Fruit fly (Drosophila melanogaster) whole organism, embryonic: ENCODE measurements around the gene CG42824.
A peak's percentile ranks its signal among the peaks of the same experiment; 100 is the strongest.

Experiments used
- CG10274 ChIP-seq: fragments of 200-800 bp; sonication (Bioruptor generic); optimal IDR thresholded peaks from 3 replicates; lab custom pipeline; 2017; ENCODE audit warnings: missing biosample characterization, mild to moderate bottlenecking, missing genetic modification characterization
- CG14710 ChIP-seq: fragments of 200-800 bp; sonication (Bioruptor generic); optimal IDR thresholded peaks from 3 replicates; lab custom pipeline; 2019; ENCODE audit warnings: missing biosample characterization, mild to moderate bottlenecking, missing genetic modification characterization, moderate library complexity
- CG15073 ChIP-seq: fragments of 200-800 bp; sonication (Bioruptor generic); optimal IDR thresholded peaks from 2 replicates; lab custom pipeline; 2016; ENCODE audit warnings: missing biosample characterization, missing genetic modification characterization
- CG15601 ChIP-seq: fragments of 200-800 bp; sonication (Bioruptor generic); optimal IDR thresholded peaks from 3 replicates; lab custom pipeline; 2019; ENCODE audit warnings: missing biosample characterization, mild to moderate bottlenecking, missing genetic modification characterization, moderate library complexity
- CG16779 ChIP-seq: fragments of 200-800 bp; sonication (Bioruptor generic); IDR thresholded peaks from 2 replicates; pipeline ENCODE4 v1.3.6; 2022; ENCODE audit warnings: missing biosample characterization, missing genetic modification characterization
- CG17359 ChIP-seq: fragments of 200-800 bp; sonication (Bioruptor generic); optimal IDR thresholded peaks from 3 replicates; lab custom pipeline; 2018; ENCODE audit warnings: missing biosample characterization, mild to moderate bottlenecking, missing genetic modification characterization, moderate library complexity
- CG17568 ChIP-seq: fragments of 200-800 bp; sonication (Bioruptor generic); optimal IDR thresholded peaks from 2 replicates; lab custom pipeline; 2018; ENCODE audit warnings: missing biosample characterization, mild to moderate bottlenecking, missing genetic modification characterization, moderate library complexity
- CG18476 ChIP-seq: fragments of 200-800 bp; sonication (Bioruptor generic); optimal IDR thresholded peaks from 2 replicates; lab custom pipeline; 2016; ENCODE audit warnings: missing biosample characterization, mild to moderate bottlenecking, missing genetic modification characterization
- CG2129 ChIP-seq: fragments of 200-800 bp; sonication (Bioruptor generic); IDR thresholded peaks from 2 replicates; pipeline ENCODE4 v1.3.6; 2022; ENCODE audit warnings: missing biosample characterization, missing genetic modification characterization; ENCODE audit not compliant: partially characterized antibody
- CG2202 ChIP-seq: fragments of 200-800 bp; sonication (Bioruptor generic); optimal IDR thresholded peaks from 2 replicates; lab custom pipeline; 2018; ENCODE audit warnings: missing biosample characterization, mild to moderate bottlenecking, missing genetic modification characterization
- CG30020 ChIP-seq: fragments of 200-800 bp; optimal IDR thresholded peaks from 2 replicates; lab custom pipeline; 2019; ENCODE audit warnings: missing biosample characterization, mild to moderate bottlenecking, missing genetic modification characterization, moderate library complexity
- CG3281 ChIP-seq: fragments of 200-800 bp; sonication (Bioruptor generic); optimal IDR thresholded peaks from 3 replicates; lab custom pipeline; 2017; ENCODE audit warnings: missing biosample characterization, mild to moderate bottlenecking, missing genetic modification characterization
- CG3726 ChIP-seq: fragments of 200-800 bp; sonication (Bioruptor generic); IDR thresholded peaks from 3 replicates; pipeline ENCODE4, ENCODE4 v1.3.6; 2022; ENCODE audit warnings: missing biosample characterization, missing genetic modification characterization
- CG6254 ChIP-seq: fragments of 200-800 bp; sonication (Bioruptor generic); optimal IDR thresholded peaks from 3 replicates; lab custom pipeline; 2017; ENCODE audit warnings: mild to moderate bottlenecking, missing biosample characterization, missing genetic modification reagents, missing genetic modification characterization
- CG6272 ChIP-seq: fragments of 200-800 bp; sonication (Bioruptor generic); IDR thresholded peaks from 2 replicates; pipeline ENCODE4 v1.3.6; 2022; ENCODE audit warnings: missing biosample characterization, missing genetic modification characterization
- CG7786 ChIP-seq: fragments of 200-800 bp; sonication (Bioruptor generic); optimal IDR thresholded peaks from 2 replicates; lab custom pipeline; 2016; ENCODE audit warnings: missing biosample characterization, missing genetic modification characterization
- CG7987 ChIP-seq: fragments of 200-800 bp; sonication (Bioruptor generic); optimal IDR thresholded peaks from 2 replicates; lab custom pipeline; 2018; ENCODE audit warnings: missing biosample characterization, mild to moderate bottlenecking, missing genetic modification characterization, moderate library complexity
- CG8281 ChIP-seq: fragments of 200-800 bp; sonication (Bioruptor generic); optimal IDR thresholded peaks from 2 replicates; lab custom pipeline; 2018; ENCODE audit warnings: missing biosample characterization, mild to moderate bottlenecking, missing genetic modification characterization, moderate library complexity
- CG9932 ChIP-seq: fragments of 200-800 bp; sonication (Bioruptor generic); IDR thresholded peaks from 2 replicates; pipeline ENCODE4 v1.3.6; 2022; ENCODE audit warnings: missing biosample characterization, missing genetic modification characterization
- CkIIα-i1 ChIP-seq: fragments of 200-800 bp; sonication (Bioruptor generic); IDR thresholded peaks from 2 replicates; pipeline ENCODE4 v1.3.6; 2022; ENCODE audit warnings: missing biosample characterization, missing genetic modification characterization
- CrebB ChIP-seq: fragments of 200-800 bp; sonication (Bioruptor generic); optimal IDR thresholded peaks from 3 replicates; lab custom pipeline; 2018; ENCODE audit warnings: missing biosample characterization, mild to moderate bottlenecking, missing genetic modification characterization
- Deaf1 ChIP-seq: fragments of 200-800 bp; optimal IDR thresholded peaks from 3 replicates; lab custom pipeline; 2019; ENCODE audit warnings: missing biosample characterization, mild to moderate bottlenecking, missing genetic modification characterization, moderate library complexity
- E2f2 ChIP-seq: fragments of 200-800 bp; sonication (Bioruptor generic); IDR thresholded peaks from 2 replicates; pipeline ENCODE4 v1.3.6; 2022; ENCODE audit warnings: missing biosample characterization, missing genetic modification characterization
- Hmx ChIP-seq: fragments of 200-800 bp; sonication (Bioruptor generic); optimal IDR thresholded peaks from 2 replicates; lab custom pipeline; 2016; ENCODE audit warnings: missing biosample characterization, missing genetic modification characterization
- Mes4 ChIP-seq: fragments of 200-800 bp; sonication (Bioruptor generic); optimal IDR thresholded peaks from 2 replicates; lab custom pipeline; 2016; ENCODE audit warnings: missing biosample characterization, missing genetic modification characterization
- NC2α ChIP-seq: fragments of 200-800 bp; sonication (Bioruptor generic); optimal IDR thresholded peaks from 2 replicates; lab custom pipeline; 2016; ENCODE audit warnings: missing biosample characterization, missing genetic modification characterization
- NC2β ChIP-seq: fragments of 200-800 bp; sonication (Bioruptor generic); optimal IDR thresholded peaks from 2 replicates; lab custom pipeline; 2016; ENCODE audit warnings: missing biosample characterization, missing genetic modification characterization
- Opbp ChIP-seq: fragments of 200-800 bp; sonication (Bioruptor generic); IDR thresholded peaks from 3 replicates; pipeline ENCODE4 v1.3.6; 2022; ENCODE audit warnings: missing biosample characterization, missing genetic modification characterization; ENCODE audit not compliant: partially characterized antibody
- Stat92E ChIP-seq, 3 experiments: fragments of >200 bp in 2 of 3; fragments of 200-800 bp in 1 of 3; sonication (Bioruptor generic) in 1 of 3; optimal IDR thresholded peaks; 2 replicates each; lab custom pipeline; 2017 to 2019; ENCODE audit warnings: missing biosample characterization in 3 of 3, missing genetic modification characterization in 3 of 3, mild to moderate bottlenecking in 1 of 3, moderate library complexity in 1 of 3
- Xrp1 ChIP-seq: fragments of 200-800 bp; sonication (Bioruptor generic); IDR thresholded peaks from 2 replicates; pipeline ENCODE4 v1.3.6; 2022; ENCODE audit warnings: missing biosample characterization, missing genetic modification characterization
- bbx ChIP-seq: fragments of 200-800 bp; sonication (Bioruptor generic); IDR thresholded peaks from 2 replicates; pipeline ENCODE4 v1.3.6; 2022; ENCODE audit warnings: missing biosample characterization, missing genetic modification characterization; ENCODE audit not compliant: partially characterized antibody
- da ChIP-seq: fragments of 200-800 bp; sonication (Bioruptor generic); optimal IDR thresholded peaks from 2 replicates; lab custom pipeline; 2016; ENCODE audit warnings: missing biosample characterization, missing genetic modification characterization
- dysf ChIP-seq: fragments of 200-800 bp; sonication (Bioruptor generic); IDR thresholded peaks from 3 replicates; pipeline ENCODE4 v1.3.6; 2022; ENCODE audit warnings: missing biosample characterization, missing genetic modification characterization
- exex ChIP-seq: fragments of 200-800 bp; sonication (Bioruptor generic); optimal IDR thresholded peaks from 4 replicates; lab custom pipeline; 2018; ENCODE audit warnings: missing biosample characterization, mild to moderate bottlenecking, missing genetic modification characterization, moderate library complexity
- eyg ChIP-seq: fragments of 200-800 bp; sonication (Bioruptor generic); optimal IDR thresholded peaks from 3 replicates; lab custom pipeline; 2016; ENCODE audit warnings: missing biosample characterization, missing genetic modification characterization
- fd102C ChIP-seq: fragments of 200-800 bp; sonication (Bioruptor generic); optimal IDR thresholded peaks from 2 replicates; lab custom pipeline; 2018; ENCODE audit warnings: missing biosample characterization, mild to moderate bottlenecking, missing genetic modification characterization, moderate library complexity
- fd64A ChIP-seq: fragments of 200-800 bp; sonication (Bioruptor generic); optimal IDR thresholded peaks from 3 replicates; lab custom pipeline; 2018; ENCODE audit warnings: missing biosample characterization, mild to moderate bottlenecking, missing genetic modification characterization
- gfzf ChIP-seq: fragments of 200-800 bp; sonication (Bioruptor generic); optimal IDR thresholded peaks from 2 replicates; lab custom pipeline; 2016; ENCODE audit warnings: missing biosample characterization, mild to moderate bottlenecking, missing genetic modification characterization, moderate library complexity
- grn ChIP-seq: fragments of 200-800 bp; sonication (Bioruptor generic); optimal IDR thresholded peaks from 3 replicates; lab custom pipeline; 2017; ENCODE audit warnings: missing biosample characterization, missing genetic modification characterization
- hb ChIP-seq: fragments of 200-800 bp; sonication (Bioruptor generic); IDR thresholded peaks from 3 replicates; pipeline ENCODE4 v1.3.6; 2022; ENCODE audit warnings: missing biosample characterization, missing genetic modification characterization; ENCODE audit not compliant: partially characterized antibody
- kay ChIP-seq: fragments of 200-800 bp; sonication (Bioruptor generic); optimal IDR thresholded peaks from 2 replicates; lab custom pipeline; 2016; ENCODE audit warnings: missing biosample characterization, missing genetic modification characterization
- klu ChIP-seq: fragments of 200-800 bp; sonication (Bioruptor generic); IDR thresholded peaks from 2 replicates; pipeline ENCODE4 v1.3.6; 2022; ENCODE audit warnings: missing biosample characterization, missing genetic modification characterization
- lilli ChIP-seq: fragments of 200-800 bp; sonication (Bioruptor generic); optimal IDR thresholded peaks from 3 replicates; lab custom pipeline; 2016; ENCODE audit warnings: missing biosample characterization, missing genetic modification characterization
- run ChIP-seq: fragments of 200-800 bp; sonication (Bioruptor generic); optimal IDR thresholded peaks from 3 replicates; lab custom pipeline; 2018; ENCODE audit warnings: missing biosample characterization, mild to moderate bottlenecking, missing genetic modification characterization
- salm ChIP-seq: fragments of 200-800 bp; sonication (Bioruptor generic); optimal IDR thresholded peaks from 2 replicates; lab custom pipeline; 2018; ENCODE audit warnings: missing biosample characterization, mild to moderate bottlenecking, missing genetic modification characterization
- slbo ChIP-seq: fragments of 200-800 bp; sonication (Bioruptor generic); IDR thresholded peaks from 2 replicates; pipeline ENCODE4 v1.3.6; 2022; ENCODE audit warnings: missing biosample characterization, missing genetic modification characterization
- tin ChIP-seq: fragments of 200-800 bp; sonication (Bioruptor generic); optimal IDR thresholded peaks from 3 replicates; lab custom pipeline; 2016; ENCODE audit warnings: missing biosample characterization, missing genetic modification characterization
- tna ChIP-seq: fragments of 200-800 bp; sonication (Bioruptor generic); IDR thresholded peaks from 2 replicates; pipeline ENCODE4 v1.3.6; 2022; ENCODE audit warnings: missing biosample characterization, missing genetic modification characterization; ENCODE audit not compliant: partially characterized antibody
- unc-4 ChIP-seq: fragments of 200-800 bp; sonication (Bioruptor generic); IDR thresholded peaks from 2 replicates; pipeline ENCODE4 v1.3.6; 2022; ENCODE audit warnings: missing biosample characterization, missing genetic modification characterization; ENCODE audit not compliant: partially characterized antibody
- unpg ChIP-seq: fragments of 200-800 bp; sonication (Bioruptor generic); optimal IDR thresholded peaks from 3 replicates; lab custom pipeline; 2018; ENCODE audit warnings: missing biosample characterization, mild to moderate bottlenecking, missing genetic modification characterization, moderate library complexity

The CG42824 gene

dm6 chr3R:17402434-17402833 is 3.9 kb downstream of the CG42824 start, which contains the start of gene Sur-8 (continued):
- TF ChIP-seq fd102C (GFP tag; lab: Kevin White, UChicago) (no peak), CG30020 (no peak), gfzf (GFP tag; lab: Kevin White, UChicago) (no peak), CG3281 (peak; percentile 21), CG14710 (tag; lab: Kevin White, UChicago) (peak; percentile 2), slbo (peak; percentile 87), fd64A (GFP tag; lab: Kevin White, UChicago) (peak; percentile 52), grn (GFP tag; lab: Kevin White, UChicago) (peak; percentile 8), CG2129 (no peak), Mes4 (GFP tag; lab: Kevin White, UChicago) (peak; percentile 36), CG8281 (tag; lab: Kevin White, UChicago) (no peak), CG17359 (tag; lab: Kevin White, UChicago) (peak; percentile 53), Xrp1 (peak; percentile 36; the same call in 1 of the 2 replicates), lilli (GFP tag; lab: Kevin White, UChicago) (peak; percentile 65), kay (GFP tag; lab: Kevin White, UChicago) (no peak), CG6272 (GFP tag; lab: Robert Waterston, UW) (peak; percentile 51; the same call in 1 of the 2 replicates), unc-4 (GFP tag; lab: Robert Waterston, UW) (0 out of 2 replicates have a peak, but pooled peaks have one; percentile 20), unpg (no peak), NC2α (peak; percentile 42), CG16779 (GFP tag; lab: Robert Waterston, UW) (peak; percentile 82), CrebB (no peak), E2f2 (GFP tag; lab: Robert Waterston, UW) (peak; percentile 49; the same call in 1 of the 2 replicates), NC2β (GFP tag; lab: Kevin White, UChicago) (peak; percentile 52), dysf (GFP tag; lab: Robert Waterston, UW) (peak; percentile 76), CG15073 (GFP tag; lab: Kevin White, UChicago) (no peak), run (tag; lab: Kevin White, UChicago) (no peak), bbx (no peak), exex (tag; lab: Kevin White, UChicago) (no peak), da (GFP tag; lab: Kevin White, UChicago) (no peak), klu (GFP tag; lab: Robert Waterston, UW) (no peak), tin (GFP tag; lab: Kevin White, UChicago) (peak; percentile 78), CG9932 (GFP tag; lab: Robert Waterston, UW) (peak; percentile 82), tna (0 out of 2 replicates have a peak, but pooled peaks have one; percentile 20), salm (tag; lab: Kevin White, UChicago) (no peak), CG17568 (GFP tag; lab: Kevin White, UChicago) (no peak), CG15601 (tag; lab: Kevin White, UChicago) (no peak), CG2202 (tag; lab: Kevin White, UChicago) (no peak), CG18476 (GFP tag; lab: Kevin White, UChicago) (no peak), CkIIα-i1 (GFP tag; lab: Robert Waterston, UW) (no peak), CG6254 (GFP tag; lab: Kevin White, UChicago) (no peak), CG7786 (no peak), CG3726 (GFP tag; lab: Robert Waterston, UW) (peak; percentile 56; the same call in 2 of the 3 replicates), hb (GFP tag; lab: Robert Waterston, UW) (no peak), CG10274 (peak; percentile 45), Stat92E (GFP tag; optimal IDR thresholded peaks at IDR 0.05; lab: Kevin White, UChicago) (no peak), Opbp (GFP tag; lab: Robert Waterston, UW) (peak; percentile 50; the same call in 2 of the 3 replicates), Deaf1 (tag; lab: Kevin White, UChicago) (no peak), eyg (GFP tag; lab: Kevin White, UChicago) (no peak), Hmx (GFP tag; lab: Kevin White, UChicago) (no peak), CG7987 (GFP tag; lab: Kevin White, UChicago) (peak; percentile 64)
